Worm (Caenorhabditis elegans) whole organism, late embryonic: ENCODE measurements around the gene ZK1240.1.

ENCODE experiments used
- F13H6.1 ChIP-seq: sonication (generic microtip); optimal IDR thresholded peaks from 2 replicates; lab custom pipeline; 2016; ENCODE audit warnings: missing genetic modification characterization, missing compliant biosample characterization
- ama-1 ChIP-seq: fragments of 150-350 bp; optimal IDR thresholded peaks from 2 replicates; lab custom pipeline; 2014
- ceh-34 ChIP-seq: sonication (generic microtip); optimal IDR thresholded peaks from 2 replicates; lab custom pipeline; 2016; ENCODE audit warnings: mild to moderate bottlenecking, missing genetic modification characterization, missing compliant biosample characterization
- che-1 ChIP-seq: sonication (generic microtip); optimal IDR thresholded peaks from 2 replicates; lab custom pipeline; 2016; ENCODE audit warnings: mild to moderate bottlenecking, missing genetic modification characterization, missing compliant biosample characterization
- eyg-1 ChIP-seq: sonication (generic microtip); optimal IDR thresholded peaks from 2 replicates; lab custom pipeline; 2016; ENCODE audit warnings: missing genotype, missing genetic modification characterization, missing compliant biosample characterization
- fkh-10 ChIP-seq: fragments of 150-350 bp; optimal IDR thresholded peaks from 2 replicates; lab custom pipeline; 2014; ENCODE audit warnings: missing biosample characterization, missing genetic modification reagents, missing genetic modification characterization
- hlh-6 ChIP-seq: sonication (generic microtip); optimal IDR thresholded peaks from 2 replicates; lab custom pipeline; 2016; ENCODE audit warnings: missing genotype, missing genetic modification characterization, missing compliant biosample characterization
- nfya-1 ChIP-seq: sonication (generic microtip); optimal IDR thresholded peaks from 2 replicates; lab custom pipeline; 2017; ENCODE audit warnings: missing genetic modification characterization, mild to moderate bottlenecking, missing compliant biosample characterization, antibody characterized with exemption, moderate library complexity
- nhr-11 ChIP-seq: fragments of 150-350 bp; optimal IDR thresholded peaks from 2 replicates; lab custom pipeline; 2014; ENCODE audit warnings: missing biosample characterization, missing genetic modification characterization
- pha-4 ChIP-seq: fragments of 150-350 bp; optimal IDR thresholded peaks from 2 replicates; lab custom pipeline; 2018; ENCODE audit warnings: missing biosample characterization, missing genetic modification reagents, missing genetic modification characterization
- pqm-1 ChIP-seq: sonication (generic microtip); optimal IDR thresholded peaks from 2 replicates; lab custom pipeline; 2016; ENCODE audit warnings: missing genetic modification characterization, missing compliant biosample characterization

- TF ChIP-seq nhr-11 (tag; lab: Kevin White, UChicago) (no peak), F13H6.1 (tag; lab: Kevin White, UChicago) (no peak), fkh-10 (no peak), pha-4 (tag; lab: Kevin White, UChicago) (no peak), hlh-6 (tag; lab: Kevin White, UChicago) (no peak), nfya-1 (tag; lab: Kevin White, UChicago) (no peak), che-1 (no peak), ceh-34 (tag; lab: Kevin White, UChicago) (no peak), ama-1 (lab: Kevin White, UChicago) (no peak), eyg-1 (tag; lab: Kevin White, UChicago) (no peak), pqm-1 (tag; lab: Kevin White, UChicago) (no peak)
Measured at ce11 chrII:2322857-2323518, 6.2 kb upstream of the ZK1240.1 start, which contains the start of the genes ZK1240.6 and ZK1240.2.
